Fruit fly (Drosophila melanogaster): Measurements from ENCODE around the gene CG10853.

The CG10853 gene

dm6 chr3L:3935567-3936207, 12.0 kb upstream of the CG10853 start, which contains the start of gene Eip63F-1:
Gene Eip63F-1 (minus strand): TSS chr3L:3935617.
- TF ChIP-seq dmrt93B (GFP tag; optimal IDR thresholded peaks at IDR 0.05) = no peak
- TF ChIP-seq psq (GFP tag; optimal IDR thresholded peaks at IDR 0.05) = peak; percentile 18
- TF ChIP-seq rgr (GFP tag; optimal IDR thresholded peaks at IDR 0.05) = peak; percentile 41
- TF ChIP-seq N (GFP tag; optimal IDR thresholded peaks at IDR 0.05) = no peak
- no peak for TF ChIP-seq Sp1 (GFP tag; optimal IDR thresholded peaks at IDR 0.05)
- TF ChIP-seq sage (GFP tag; optimal IDR thresholded peaks at IDR 0.05) = no peak
- peak; percentile 15 for TF ChIP-seq OdsH (GFP tag; optimal IDR thresholded peaks at IDR 0.05)
- TF ChIP-seq h (GFP tag; optimal IDR thresholded peaks at IDR 0.05) = peak; percentile 12
- TF ChIP-seq foxo (GFP tag; optimal IDR thresholded peaks at IDR 0.05) = peak in 1 of 2 experiments; percentile 35
- no peak for TF ChIP-seq jim (GFP tag; optimal IDR thresholded peaks at IDR 0.05)
- TF ChIP-seq CG32264 (GFP tag; optimal IDR thresholded peaks at IDR 0.05) = no peak
- TF ChIP-seq br (GFP tag; optimal IDR thresholded peaks at IDR 0.05) = no peak
- peak; percentile 58 for TF ChIP-seq sv (GFP tag; optimal IDR thresholded peaks at IDR 0.05)

dm6 chr3L:3937806-3938205, 9.9 kb upstream of the CG10853 start, which contains the start of gene CG10866:
Gene CG10866 (minus strand): TSS chr3L:3937992.
- TF ChIP-seq tai (GFP tag; optimal IDR thresholded peaks at IDR 0.05) = no peak
- TF ChIP-seq Jra (GFP tag; optimal IDR thresholded peaks at IDR 0.05) = no peak
- no peak for TF ChIP-seq Abd-B (GFP tag; optimal IDR thresholded peaks at IDR 0.05)
- TF ChIP-seq dl (GFP tag; optimal IDR thresholded peaks at IDR 0.05; ENCODE audit: insufficient read depth in 1 of 2, partially characterized antibody in 2 of 2) = no peak
- no peak for TF ChIP-seq GATAd (GFP tag; optimal IDR thresholded peaks at IDR 0.05)
- TF ChIP-seq dsf (GFP tag; optimal IDR thresholded peaks at IDR 0.05; ENCODE audit: borderline replicate concordance) = no peak
- TF ChIP-seq Myc (optimal IDR thresholded peaks at IDR 0.05) = no peak
- TF ChIP-seq Rel (GFP tag; optimal IDR thresholded peaks at IDR 0.05) = no peak
- no peak for TF ChIP-seq Rel (tag; optimal IDR thresholded peaks at IDR 0.05)
- no peak for TF ChIP-seq HLH106 (tag; optimal IDR thresholded peaks at IDR 0.05)
- no peak for TF ChIP-seq brk (GFP tag; optimal IDR thresholded peaks at IDR 0.05)
- TF ChIP-seq Hnf4 (GFP tag; optimal IDR thresholded peaks at IDR 0.05) = no peak
- TF ChIP-seq CG9705 (GFP tag; optimal IDR thresholded peaks at IDR 0.05) = no peak
- TF ChIP-seq N (GFP tag; optimal IDR thresholded peaks at IDR 0.05) = no peak
- TF ChIP-seq Vsx2 (GFP tag; optimal IDR thresholded peaks at IDR 0.05; ENCODE audit: partially characterized antibody) = no peak
- TF ChIP-seq OdsH (GFP tag; optimal IDR thresholded peaks at IDR 0.05) = no peak
- TF ChIP-seq usp (GFP tag; optimal IDR thresholded peaks at IDR 0.05) = no peak
- TF ChIP-seq Dif (GFP tag; optimal IDR thresholded peaks at IDR 0.05; ENCODE audit: partially characterized antibody) = no peak
- no peak for TF ChIP-seq Hr78 (GFP tag; optimal IDR thresholded peaks at IDR 0.05)

dm6 chr3L:3940075-3940819, 7.4 kb upstream of the CG10853 start, which contains the start of gene CG12766:
Gene CG12766 (minus strand): TSS chr3L:3940125.
- no peak for TF ChIP-seq Hnf4 (GFP tag; optimal IDR thresholded peaks at IDR 0.05)
- no peak for TF ChIP-seq sv (GFP tag; optimal IDR thresholded peaks at IDR 0.05)
- TF ChIP-seq Hr83 (GFP tag; optimal IDR thresholded peaks at IDR 0.05; ENCODE audit: poor library complexity, severe bottlenecking) = no peak
- no peak for TF ChIP-seq Abd-B (GFP tag; optimal IDR thresholded peaks at IDR 0.05)
- TF ChIP-seq GATAd (GFP tag; optimal IDR thresholded peaks at IDR 0.05) = no peak
- no peak for TF ChIP-seq brk (GFP tag; optimal IDR thresholded peaks at IDR 0.05)
- no peak for TF ChIP-seq ey (GFP tag; optimal IDR thresholded peaks at IDR 0.05)
- TF ChIP-seq CG9705 (GFP tag; optimal IDR thresholded peaks at IDR 0.05) = no peak
- TF ChIP-seq woc (GFP tag; optimal IDR thresholded peaks at IDR 0.05) = no peak
- TF ChIP-seq Vsx2 (GFP tag; optimal IDR thresholded peaks at IDR 0.05; ENCODE audit: partially characterized antibody) = no peak
- no peak for TF ChIP-seq N (GFP tag; optimal IDR thresholded peaks at IDR 0.05)
- TF ChIP-seq CrebA (GFP tag; optimal IDR thresholded peaks at IDR 0.05; ENCODE audit: borderline replicate concordance) = no peak
- no peak for TF ChIP-seq jim (GFP tag; optimal IDR thresholded peaks at IDR 0.05)
- no peak for TF ChIP-seq Dif (GFP tag; optimal IDR thresholded peaks at IDR 0.05; ENCODE audit: partially characterized antibody)
- TF ChIP-seq Jra (GFP tag; optimal IDR thresholded peaks at IDR 0.05) = no peak
- no peak for TF ChIP-seq dsf (GFP tag; optimal IDR thresholded peaks at IDR 0.05; ENCODE audit: borderline replicate concordance)
- no peak for TF ChIP-seq Hr78 (GFP tag; optimal IDR thresholded peaks at IDR 0.05)
